Worm (Caenorhabditis elegans) whole organism, young adult: Measurements from ENCODE around the gene nlp-67.
A peak's percentile ranks its signal among the peaks of the same experiment; 100 is the strongest.

Experiments
- B0261.1 ChIP-seq: sonication (generic microtip); optimal IDR thresholded peaks from 2 replicates; lab custom pipeline; 2016; ENCODE audit warnings: mild to moderate bottlenecking, missing genetic modification characterization, moderate library complexity, missing compliant biosample characterization
- C06A6.2 ChIP-seq: fragments of 200-800 bp; sonication (Bioruptor generic); conservative IDR thresholded peaks from 2 replicates; pipeline ENCODE4 v1.3.6; 2022; ENCODE audit warnings: missing genetic modification characterization, missing compliant biosample characterization
- F39B2.1 ChIP-seq: fragments of 200-800 bp; sonication (Bioruptor generic); IDR thresholded peaks from 2 replicates; pipeline ENCODE4 v1.3.6; 2022; ENCODE audit warnings: missing genetic modification reagents, missing genetic modification characterization, missing compliant biosample characterization
- K11D2.4 ChIP-seq: fragments of 200-800 bp; sonication (Bioruptor generic); IDR thresholded peaks from 2 replicates; pipeline ENCODE4 v1.3.6; 2022; ENCODE audit warnings: missing genetic modification reagents, missing genetic modification characterization, missing compliant biosample characterization
- T07F8.4 ChIP-seq: sonication (generic microtip); optimal IDR thresholded peaks from 2 replicates; lab custom pipeline; 2016; ENCODE audit warnings: mild to moderate bottlenecking, missing genetic modification characterization, moderate library complexity, missing compliant biosample characterization
- Y56A3A.18 ChIP-seq: fragments of 200-800 bp; sonication (Bioruptor generic); IDR thresholded peaks from 2 replicates; pipeline ENCODE4 v1.3.6; 2022; ENCODE audit warnings: missing genetic modification reagents, missing genetic modification characterization, missing compliant biosample characterization
- Y67H2A.10 ChIP-seq: fragments of 200-800 bp; sonication (Bioruptor generic); conservative IDR thresholded peaks from 2 replicates; pipeline ENCODE4 v1.3.6; 2022; ENCODE audit warnings: missing genetic modification reagents, missing genetic modification characterization, missing compliant biosample characterization
- ama-1 ChIP-seq, 3 experiments: fragments of 150-350 bp in 1 of 3; sonication (generic microtip) in 2 of 3; optimal IDR thresholded peaks; 2 replicates each; lab custom pipeline; 2014 to 2018; ENCODE audit warnings: missing biosample characterization in 2 of 3, missing genetic modification characterization in 2 of 3, missing genetic modification reagents in 2 of 3
- aptf-2 ChIP-seq: fragments of 200-800 bp; sonication (Bioruptor generic); conservative IDR thresholded peaks from 2 replicates; pipeline ENCODE4 v1.3.6; 2022; ENCODE audit warnings: missing genetic modification reagents, missing genetic modification characterization, missing compliant biosample characterization
- aptf-3 ChIP-seq: fragments of 200-800 bp; sonication (Bioruptor generic); IDR thresholded peaks from 2 replicates; pipeline ENCODE4 v1.3.6; 2022; ENCODE audit warnings: missing genetic modification characterization, missing compliant biosample characterization
- athp-1 ChIP-seq: sonication (generic microtip); optimal IDR thresholded peaks from 2 replicates; lab custom pipeline; 2017; ENCODE audit warnings: mild to moderate bottlenecking, missing genetic modification characterization, missing compliant biosample characterization
- attf-3 ChIP-seq: fragments of 200-800 bp; sonication (Bioruptor generic); conservative IDR thresholded peaks from 2 replicates; pipeline ENCODE4 v1.3.6; 2022; ENCODE audit warnings: missing genetic modification reagents, missing genetic modification characterization, missing compliant biosample characterization
- attf-5 ChIP-seq: fragments of 200-800 bp; sonication (Bioruptor generic); optimal IDR thresholded peaks from 2 replicates; lab custom pipeline; 2018; ENCODE audit warnings: mild to moderate bottlenecking, missing genetic modification characterization, missing compliant biosample characterization
- bed-2 ChIP-seq: fragments of 200-800 bp; sonication (Bioruptor generic); IDR thresholded peaks from 2 replicates; pipeline ENCODE4 v1.3.6; 2022; ENCODE audit warnings: missing genetic modification reagents, missing genetic modification characterization, missing compliant biosample characterization
- cebp-2 ChIP-seq: fragments of 200-800 bp; sonication (Bioruptor generic); IDR thresholded peaks from 2 replicates; pipeline ENCODE4 v1.3.6; 2022; ENCODE audit warnings: missing genetic modification characterization, missing compliant biosample characterization
- ceh-27 ChIP-seq: fragments of 200-800 bp; sonication (Bioruptor generic); optimal IDR thresholded peaks from 2 replicates; lab custom pipeline; 2018; ENCODE audit warnings: mild to moderate bottlenecking, missing genetic modification characterization, moderate library complexity, missing compliant biosample characterization
- ceh-58 ChIP-seq: fragments of 200-800 bp; sonication (Bioruptor generic); IDR thresholded peaks from 2 replicates; pipeline ENCODE4 v1.3.6; 2022; ENCODE audit warnings: missing genetic modification characterization, missing compliant biosample characterization
- ceh-79 ChIP-seq: sonication (generic microtip); optimal IDR thresholded peaks from 2 replicates; lab custom pipeline; 2017; ENCODE audit warnings: mild to moderate bottlenecking, missing genetic modification characterization, missing compliant biosample characterization
- dox-1 ChIP-seq: fragments of 200-800 bp; sonication (Bioruptor generic); IDR thresholded peaks from 2 replicates; pipeline ENCODE4 v1.3.6; 2022; ENCODE audit warnings: missing genetic modification reagents, missing genetic modification characterization, missing compliant biosample characterization
- dpff-1 ChIP-seq: sonication (generic microtip); optimal IDR thresholded peaks from 2 replicates; lab custom pipeline; 2017; ENCODE audit warnings: mild to moderate bottlenecking, missing genetic modification characterization, missing compliant biosample characterization
- efl-1 ChIP-seq: fragments of 150-350 bp; optimal IDR thresholded peaks from 2 replicates; lab custom pipeline; 2014; ENCODE audit warnings: missing biosample characterization, missing genetic modification reagents, missing genetic modification characterization
- ekl-4 ChIP-seq: fragments of 200-800 bp; sonication (Bioruptor generic); IDR thresholded peaks from 2 replicates; pipeline ENCODE4 v1.3.6; 2022; ENCODE audit warnings: missing genetic modification reagents, missing genetic modification characterization, missing compliant biosample characterization
- ets-4 ChIP-seq: fragments of 200-800 bp; sonication (Bioruptor generic); optimal IDR thresholded peaks from 2 replicates; lab custom pipeline; 2018; ENCODE audit warnings: mild to moderate bottlenecking, missing genetic modification characterization, missing compliant biosample characterization
- hmg-1.2 ChIP-seq: fragments of 200-800 bp; sonication (Bioruptor generic); IDR thresholded peaks from 2 replicates; pipeline ENCODE4 v1.3.6; 2022; ENCODE audit warnings: missing genetic modification reagents, missing genetic modification characterization, missing compliant biosample characterization
- hsf-1 ChIP-seq: fragments of 200-800 bp; sonication (Bioruptor generic); IDR thresholded peaks from 2 replicates; pipeline ENCODE4 v1.3.6; 2022; ENCODE audit warnings: missing genetic modification reagents, missing genetic modification characterization, missing compliant biosample characterization
- lag-1 ChIP-seq: fragments of 200-800 bp; sonication (Bioruptor generic); IDR thresholded peaks from 2 replicates; pipeline ENCODE4 v1.3.6; 2022; ENCODE audit warnings: missing genetic modification reagents, missing genetic modification characterization, missing compliant biosample characterization
- let-607 ChIP-seq, 2 experiments: fragments of 200-800 bp in 1 of 2; sonication (Bioruptor generic) in 1 of 2; sonication (generic microtip) in 1 of 2; optimal IDR thresholded peaks; 2 replicates each; lab custom pipeline; 2016 to 2018; ENCODE audit warnings: mild to moderate bottlenecking in 2 of 2, missing compliant biosample characterization in 2 of 2, missing genetic modification characterization in 2 of 2, moderate library complexity in 2 of 2, missing genotype in 1 of 2
- lin-26 ChIP-seq: fragments of 200-800 bp; sonication (Bioruptor generic); IDR thresholded peaks from 2 replicates; pipeline ENCODE4 v1.3.6; 2022; ENCODE audit warnings: missing genetic modification reagents, missing genetic modification characterization, missing compliant biosample characterization
- lsl-1 ChIP-seq: fragments of 200-800 bp; sonication (Bioruptor generic); optimal IDR thresholded peaks from 2 replicates; lab custom pipeline; 2018; ENCODE audit warnings: mild to moderate bottlenecking, missing genetic modification characterization, moderate library complexity, missing compliant biosample characterization
- madf-10 ChIP-seq: sonication (generic microtip); optimal IDR thresholded peaks from 2 replicates; lab custom pipeline; 2016; ENCODE audit warnings: mild to moderate bottlenecking, missing genetic modification characterization, missing compliant biosample characterization
- madf-3 ChIP-seq: fragments of 200-800 bp; sonication (Bioruptor generic); IDR thresholded peaks from 2 replicates; pipeline ENCODE4 v1.3.6; 2022; ENCODE audit warnings: missing genetic modification reagents, missing genetic modification characterization, missing compliant biosample characterization
- mel-28 ChIP-seq: sonication (generic microtip); optimal IDR thresholded peaks from 2 replicates; lab custom pipeline; 2016; ENCODE audit warnings: borderline replicate concordance, mild to moderate bottlenecking, missing genetic modification characterization, missing compliant biosample characterization
- mxl-1 ChIP-seq: sonication (generic microtip); optimal IDR thresholded peaks from 2 replicates; lab custom pipeline; 2016; ENCODE audit warnings: missing genetic modification characterization, missing compliant biosample characterization
- nfya-2 ChIP-seq: fragments of 200-800 bp; sonication (Bioruptor generic); IDR thresholded peaks from 2 replicates; pipeline ENCODE4 v1.3.6; 2022; ENCODE audit warnings: missing genetic modification reagents, missing genetic modification characterization, missing compliant biosample characterization
- nhr-120 ChIP-seq: fragments of 200-800 bp; sonication (Bioruptor generic); IDR thresholded peaks from 2 replicates; pipeline ENCODE4 v1.3.6; 2022; ENCODE audit warnings: missing genetic modification characterization, missing compliant biosample characterization
- nhr-179 ChIP-seq: sonication (generic microtip); optimal IDR thresholded peaks from 2 replicates; lab custom pipeline; 2016; ENCODE audit warnings: mild to moderate bottlenecking, missing genetic modification characterization, missing compliant biosample characterization
- nhr-27 ChIP-seq: fragments of 200-800 bp; sonication (Bioruptor generic); optimal IDR thresholded peaks from 2 replicates; lab custom pipeline; 2018; ENCODE audit warnings: mild to moderate bottlenecking, missing genetic modification characterization, moderate library complexity, missing compliant biosample characterization
- pbrm-1 ChIP-seq: fragments of 200-800 bp; sonication (Bioruptor generic); IDR thresholded peaks from 2 replicates; pipeline ENCODE4 v1.3.6; 2022; ENCODE audit warnings: missing genetic modification reagents, missing genetic modification characterization, missing compliant biosample characterization
- rcor-1 ChIP-seq: fragments of 200-800 bp; sonication (Bioruptor generic); IDR thresholded peaks from 2 replicates; pipeline ENCODE4 v1.3.6; 2022; ENCODE audit warnings: missing genetic modification reagents, missing genetic modification characterization, missing compliant biosample characterization
- rec-8 ChIP-seq, 2 experiments: sonication (generic microtip); optimal IDR thresholded peaks; 2 replicates each; lab custom pipeline; 2016; ENCODE audit warnings: mild to moderate bottlenecking in 2 of 2, missing genetic modification characterization in 2 of 2, missing genetic modification reagents in 2 of 2, missing genotype in 2 of 2, missing biosample characterization in 1 of 2, missing compliant biosample characterization in 1 of 2, moderate library complexity in 1 of 2
- snpc-3.4 ChIP-seq: sonication (generic microtip); optimal IDR thresholded peaks from 2 replicates; lab custom pipeline; 2017; ENCODE audit warnings: missing genetic modification characterization, mild to moderate bottlenecking, missing compliant biosample characterization, antibody characterized with exemption, moderate library complexity, missing genotype, missing genetic modification reagents
- snpc-4 ChIP-seq, 5 experiments: fragments of 150-350 bp in 1 of 5; sonication (generic microtip) in 4 of 5; optimal IDR thresholded peaks; 2 replicates each; lab custom pipeline; 2014 to 2018; ENCODE audit warnings: missing genetic modification characterization in 5 of 5, missing biosample characterization in 3 of 5, antibody characterized with exemption in 2 of 5, mild to moderate bottlenecking in 2 of 5, missing compliant biosample characterization in 2 of 5, missing genotype in 2 of 5, moderate library complexity in 2 of 5, missing genetic modification reagents in 1 of 5
- tbp1 ChIP-seq: fragments of 200-800 bp; sonication (Bioruptor generic); optimal IDR thresholded peaks from 2 replicates; lab custom pipeline; 2018; ENCODE audit warnings: mild to moderate bottlenecking, missing genetic modification characterization, missing compliant biosample characterization
- tbx-9 ChIP-seq: sonication (generic microtip); optimal IDR thresholded peaks from 2 replicates; lab custom pipeline; 2016; ENCODE audit warnings: borderline replicate concordance, missing genetic modification characterization, inconsistent platforms, missing compliant biosample characterization
- tlf-1 ChIP-seq: fragments of 200-800 bp; sonication (Bioruptor generic); optimal IDR thresholded peaks from 2 replicates; lab custom pipeline; 2018; ENCODE audit warnings: mild to moderate bottlenecking, missing genetic modification characterization, missing compliant biosample characterization
- ztf-22 ChIP-seq: fragments of 200-800 bp; sonication (Bioruptor generic); optimal IDR thresholded peaks from 2 replicates; lab custom pipeline; 2018; ENCODE audit warnings: mild to moderate bottlenecking, missing genetic modification characterization, moderate library complexity, missing compliant biosample characterization
- ztf-28 ChIP-seq: fragments of 200-800 bp; sonication (Bioruptor generic); IDR thresholded peaks from 2 replicates; pipeline ENCODE4 v1.3.6; 2022; ENCODE audit warnings: missing genetic modification reagents, missing genetic modification characterization, missing compliant biosample characterization
- ztf-6 ChIP-seq: fragments of 200-800 bp; sonication (Bioruptor generic); IDR thresholded peaks from 2 replicates; pipeline ENCODE4 v1.3.6; 2022; ENCODE audit warnings: missing genetic modification reagents, missing genetic modification characterization, missing compliant biosample characterization

nlp-67 gene

ce11 chrX:16217749-16218148 is 33.6 kb downstream of the nlp-67 start (continued):
- TF ChIP-seq ama-1 (optimal IDR thresholded peaks at IDR 0.05; lab: Kevin White, UChicago) (no peak), ama-1 (GFP tag; optimal IDR thresholded peaks at IDR 0.05; lab: Kevin White, UChicago) (peak in 1 of 2 experiments; percentile 20), aptf-3 (GFP tag; lab: Robert Waterston, UW) (no peak), nfya-2 (GFP tag; lab: Robert Waterston, UW) (no peak), efl-1 (no peak), let-607 (tag; optimal IDR thresholded peaks at IDR 0.05; lab: Kevin White, UChicago) (no peak), pbrm-1 (GFP tag; lab: Robert Waterston, UW) (peak; percentile 26; the same call in 1 of the 2 replicates), K11D2.4 (no peak), dpff-1 (tag; lab: Kevin White, UChicago) (no peak), nhr-179 (tag; lab: Kevin White, UChicago) (no peak), ekl-4 (no peak), ztf-22 (no peak), madf-10 (no peak), Y67H2A.10 (GFP tag; lab: Robert Waterston, UW) (no peak), mxl-1 (tag; lab: Kevin White, UChicago) (peak; percentile 3), Y56A3A.18 (GFP tag; lab: Robert Waterston, UW) (no peak), cebp-2 (GFP tag; lab: Robert Waterston, UW) (no peak), F39B2.1 (no peak), mel-28 (no peak), bed-2 (GFP tag; lab: Robert Waterston, UW) (no peak), dox-1 (GFP tag; lab: Robert Waterston, UW) (0 out of 2 replicates have a peak, but pooled peaks have one; percentile 14), C06A6.2 (no peak), B0261.1 (tag; lab: Kevin White, UChicago) (peak; percentile 67), ceh-27 (no peak), lag-1 (GFP tag; lab: Robert Waterston, UW) (no peak), attf-5 (GFP tag; lab: Kevin White, UChicago) (peak; percentile 31), rec-8 (tag; optimal IDR thresholded peaks at IDR 0.05; lab: Kevin White, UChicago) (no peak), hmg-1.2 (GFP tag; lab: Robert Waterston, UW) (peak; percentile 36; the same call in 1 of the 2 replicates), hsf-1 (GFP tag; lab: Robert Waterston, UW) (peak; percentile 31; the same call in 1 of the 2 replicates), rcor-1 (0 out of 2 replicates have a peak, but pooled peaks have one; percentile 24), nhr-120 (no peak), ets-4 (GFP tag; lab: Kevin White, UChicago) (no peak), lsl-1 (GFP tag; lab: Kevin White, UChicago) (no peak), ztf-28 (GFP tag; lab: Robert Waterston, UW) (no peak), tlf-1 (no peak), ceh-79 (tag; lab: Kevin White, UChicago) (no peak), madf-3 (no peak), snpc-4 (GFP tag; optimal IDR thresholded peaks at IDR 0.05; lab: Kevin White, UChicago) (no peak), snpc-4 (tag; optimal IDR thresholded peaks at IDR 0.05; lab: Kevin White, UChicago) (peak in 2 of 4 experiments; percentile 35 to 68), nhr-27 (tag; lab: Kevin White, UChicago) (no peak), snpc-3.4 (tag; lab: Kevin White, UChicago) (no peak), attf-3 (GFP tag; lab: Robert Waterston, UW) (no peak), lin-26 (GFP tag; lab: Robert Waterston, UW) (peak; percentile 80), ceh-58 (GFP tag; lab: Robert Waterston, UW) (no peak), ztf-6 (no peak), T07F8.4 (tag; lab: Kevin White, UChicago) (no peak), athp-1 (no peak), tbp1 (GFP tag; lab: Kevin White, UChicago) (peak; percentile 89), tbx-9 (tag; lab: Kevin White, UChicago) (no peak), aptf-2 (GFP tag; lab: Robert Waterston, UW) (no peak)
